Fruit fly (Drosophila melanogaster): Measurements from ENCODE around the gene BuGZ.

BuGZ gene

dm6 chr2L:16729556-16729955 lies 13.6 kb upstream of the BuGZ start, which contains the start of gene Tsen2:
TSS of gene Tsen2 (plus strand) at chr2L:16729777.
- TF ChIP-seq esn (GFP tag; optimal IDR thresholded peaks at IDR 0.05) (peak; percentile 47), achi (GFP tag; optimal IDR thresholded peaks at IDR 0.05) (no peak), Ets21C (GFP tag; optimal IDR thresholded peaks at IDR 0.05) (no peak)

dm6 chr2L:16730939-16731338 lies 12.3 kb upstream of the BuGZ start, which contains the start of gene CG17996:
TSS of gene CG17996 (minus strand) at chr2L:16731039.
- TF ChIP-seq CG9139 (GFP tag; optimal IDR thresholded peaks at IDR 0.05) (no peak), esn (GFP tag; optimal IDR thresholded peaks at IDR 0.05) (no peak), Eip93F (GFP tag; optimal IDR thresholded peaks at IDR 0.05) (no peak)

- no peak for TF ChIP-seq topi (GFP tag; optimal IDR thresholded peaks at IDR 0.05)
- TF ChIP-seq CG15336 (GFP tag; IDR thresholded peaks at IDR 0.05), result no peak
- TF ChIP-seq pdm3 (GFP tag; optimal IDR thresholded peaks at IDR 0.05), result no peak
- no peak for TF ChIP-seq CG8632 (GFP tag; optimal IDR thresholded peaks at IDR 0.05)
- no peak for TF ChIP-seq vri (GFP tag; optimal IDR thresholded peaks at IDR 0.05)
- TF ChIP-seq CG11294 (GFP tag; IDR thresholded peaks at IDR 0.05), result no peak
- TF ChIP-seq CG34406 (GFP tag; optimal IDR thresholded peaks at IDR 0.05), result no peak
- no peak for TF ChIP-seq CG10669 (GFP tag; optimal IDR thresholded peaks at IDR 0.05)
- TF ChIP-seq CG11762 (GFP tag; optimal IDR thresholded peaks at IDR 0.05; ENCODE audit: insufficient read depth), result no peak
- no peak for TF ChIP-seq CG4318 (GFP tag; optimal IDR thresholded peaks at IDR 0.05)
- TF ChIP-seq Sox102F (GFP tag; optimal IDR thresholded peaks at IDR 0.05), result no peak
These were observed 11.4 kb upstream of the BuGZ start, which contains the start of gene Prosbeta4 for dm6 chr2L:16731799-16732198. TSS of gene Prosbeta4 (minus strand) at chr2L:16732133.

dm6 chr2L:16732338-16732892 lies 10.8 kb upstream of the BuGZ start, which contains the start of gene Nubp1:
TSS of gene Nubp1 (plus strand) at chr2L:16732550.
- no peak for TF ChIP-seq Lpt (GFP tag; optimal IDR thresholded peaks at IDR 0.05)
- TF ChIP-seq CG3032 (tag; optimal IDR thresholded peaks at IDR 0.05), result no peak

dm6 chr2L:16738206-16738900 lies 4.9 kb upstream of the BuGZ start, which contains the start of the genes glu and ChLD3:
TSS of gene glu (minus strand) at chr2L:16738388.
TSS of gene ChLD3 (plus strand) at chr2L:16738850.
- TF ChIP-seq Ets21C (GFP tag; optimal IDR thresholded peaks at IDR 0.05), result no peak

- no peak for TF ChIP-seq Met (GFP tag; optimal IDR thresholded peaks at IDR 0.05)
- no peak for TF ChIP-seq CG6792 (GFP tag; optimal IDR thresholded peaks at IDR 0.05)
- TF ChIP-seq CG15336 (GFP tag; IDR thresholded peaks at IDR 0.05), result no peak
- no peak for TF ChIP-seq Eip93F (GFP tag; optimal IDR thresholded peaks at IDR 0.05)
- TF ChIP-seq CG10669 (GFP tag; optimal IDR thresholded peaks at IDR 0.05), result no peak
These were observed 3.9 kb downstream of the BuGZ start for dm6 chr2L:16747145-16747544.

- TF ChIP-seq CG6792 (GFP tag; optimal IDR thresholded peaks at IDR 0.05), result no peak
These were observed 9.1 kb downstream of the BuGZ start for dm6 chr2L:16752340-16752739.

- TF ChIP-seq Blimp-1 (GFP tag; optimal IDR thresholded peaks at IDR 0.05), result no peak
- TF ChIP-seq CG6163 (GFP tag; IDR thresholded peaks at IDR 0.05), result no peak
- TF ChIP-seq salr (GFP tag; optimal IDR thresholded peaks at IDR 0.05), result no peak
- peak; percentile 28; the same call in 1 of the 2 replicates for TF ChIP-seq CG15336 (GFP tag; IDR thresholded peaks at IDR 0.05)
- no peak for TF ChIP-seq vri (GFP tag; optimal IDR thresholded peaks at IDR 0.05)
- no peak for TF ChIP-seq Gug (GFP tag; IDR thresholded peaks at IDR 0.05)
- no peak for TF ChIP-seq CG1621 (tag; optimal IDR thresholded peaks at IDR 0.05)
These were observed 10.9 kb downstream of the BuGZ start, which contains the start of gene yellow-b for dm6 chr2L:16754074-16754473. TSS of gene yellow-b (plus strand) at chr2L:16754336.
